Worm (Caenorhabditis elegans): Measurements from ENCODE around the gene ugt-55.

ugt-55 gene

DNA sequence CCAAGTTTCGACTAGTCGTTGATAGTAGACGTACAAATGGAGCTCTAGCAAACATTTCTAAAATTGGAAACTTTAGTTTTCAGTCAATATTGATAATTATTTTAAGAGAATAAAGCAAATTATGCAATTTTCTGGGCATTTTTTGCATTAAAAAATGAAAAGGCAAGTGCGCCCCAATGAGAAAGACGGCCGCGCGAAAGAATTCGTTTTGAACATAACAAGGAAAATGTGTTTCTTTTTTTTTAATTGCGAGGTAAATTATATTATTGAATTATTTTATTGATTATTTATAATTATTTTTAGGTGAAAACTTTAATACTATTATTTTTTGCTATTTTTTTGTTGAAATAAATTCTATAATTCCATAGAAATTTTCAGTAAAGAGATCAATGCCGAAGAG, 15.0 kb downstream of the ugt-55 start, which contains the start of the genes tsfm-1 and capg-2:
Gene tsfm-1 (minus strand): TSS at position 57 of the 400 bp plus-strand sequence.
Gene capg-2 (plus strand): TSS at position 379 of the 400 bp plus-strand sequence.
- TF ChIP-seq dpl-1 (GFP tag; optimal IDR thresholded peaks at IDR 0.05) (peak; percentile 64 to 86 (median 70)), mab-9 (GFP tag; IDR thresholded peaks at IDR 0.05) (no peak), pax-3 (tag; optimal IDR thresholded peaks at IDR 0.05) (no peak), hlh-4 (tag; optimal IDR thresholded peaks at IDR 0.05) (no peak), sox-4 (tag; optimal IDR thresholded peaks at IDR 0.05) (no peak), zag-1 (tag; optimal IDR thresholded peaks at IDR 0.05) (no peak), ztf-4 (tag; optimal IDR thresholded peaks at IDR 0.05) (no peak), unc-30 (tag; optimal IDR thresholded peaks at IDR 0.05) (no peak), fos-1 (tag; optimal IDR thresholded peaks at IDR 0.05) (no peak), aha-1 (tag; optimal IDR thresholded peaks at IDR 0.05) (no peak), lin-15B (tag; optimal IDR thresholded peaks at IDR 0.05) (peak; percentile 7), elt-2 (tag; optimal IDR thresholded peaks at IDR 0.05) (no peak), mep-1 (tag; optimal IDR thresholded peaks at IDR 0.05) (peak; percentile 7), ceh-82 (tag; optimal IDR thresholded peaks at IDR 0.05) (peak in 1 of 3 experiments; percentile 1), hlh-17 (GFP tag; optimal IDR thresholded peaks at IDR 0.05; ENCODE audit: borderline replicate concordance) (no peak), efl-1 (optimal IDR thresholded peaks at IDR 0.05) (peak; percentile 27 to 69), efl-1 (GFP tag; optimal IDR thresholded peaks at IDR 0.05 in 1 of 2) (peak; percentile 81 to 96), C04F5.9 (tag; optimal IDR thresholded peaks at IDR 0.05) (no peak), zip-4 (GFP tag; optimal IDR thresholded peaks at IDR 0.05) (no peak), lin-35 (GFP tag; optimal IDR thresholded peaks at IDR 0.05) (peak; percentile 58 to 84), skn-1 (tag; optimal IDR thresholded peaks at IDR 0.05) (no peak), egl-27 (tag; optimal IDR thresholded peaks at IDR 0.05) (no peak), unc-62 (GFP tag; optimal IDR thresholded peaks at IDR 0.05) (no peak), nhr-19 (GFP tag; conservative IDR thresholded peaks at IDR 0.05) (no peak), Y116A8C.19 (tag; optimal IDR thresholded peaks at IDR 0.05; ENCODE audit: borderline replicate concordance) (no peak), blmp-1 (tag; optimal IDR thresholded peaks at IDR 0.05) (no peak), nhr-85 (tag) (peak; percentile 28), C34B4.2 (tag; optimal IDR thresholded peaks at IDR 0.05) (no peak), nhr-76 (tag; optimal IDR thresholded peaks at IDR 0.05) (no peak), grh-1 (GFP tag; IDR thresholded peaks at IDR 0.05) (no peak)

- TF ChIP-seq efl-1 (optimal IDR thresholded peaks at IDR 0.05) (no peak), efl-1 (GFP tag; optimal IDR thresholded peaks at IDR 0.05 in 1 of 2) (peak in 1 of 2 experiments; percentile 57), pqm-1 (tag; optimal IDR thresholded peaks at IDR 0.05) (no peak)
These were observed 19.2 kb downstream of the ugt-55 start for ce11 chrV:12275714-12276113.

ce11 chrV:12276946-12277345, 20.4 kb downstream of the ugt-55 start, which contains the start of gene bnc-1:
Gene bnc-1, minus strand, starts transcription at chrV:12277046.
- TF ChIP-seq rnt-1 (tag; optimal IDR thresholded peaks at IDR 0.05) = no peak
- no peak for TF ChIP-seq ceh-63 (GFP tag; optimal IDR thresholded peaks at IDR 0.05)
- no peak for TF ChIP-seq xbp-1 (tag; optimal IDR thresholded peaks at IDR 0.05)
- TF ChIP-seq snu-23 (GFP tag; optimal IDR thresholded peaks at IDR 0.05) = no peak
- TF ChIP-seq unc-98 (GFP tag; IDR thresholded peaks at IDR 0.05) = no peak
- no peak for TF ChIP-seq nhr-77 (tag; optimal IDR thresholded peaks at IDR 0.05)
- TF ChIP-seq nhr-90 (tag; optimal IDR thresholded peaks at IDR 0.05; ENCODE audit: poor library complexity) = no peak
- TF ChIP-seq lir-3 (tag; optimal IDR thresholded peaks at IDR 0.05; ENCODE audit: poor library complexity) = no peak
- TF ChIP-seq efl-1 (optimal IDR thresholded peaks at IDR 0.05) = no peak
- TF ChIP-seq efl-1 (GFP tag; optimal IDR thresholded peaks at IDR 0.05 in 1 of 2) = no peak
- TF ChIP-seq efl-3 (GFP tag; optimal IDR thresholded peaks at IDR 0.05) = no peak
- TF ChIP-seq pqm-1 (tag; optimal IDR thresholded peaks at IDR 0.05) = no peak
- TF ChIP-seq aha-1 (tag; optimal IDR thresholded peaks at IDR 0.05) = no peak
- TF ChIP-seq sox-4 (tag; optimal IDR thresholded peaks at IDR 0.05) = no peak
- TF ChIP-seq nhr-47 (tag; optimal IDR thresholded peaks at IDR 0.05) = no peak
- no peak for TF ChIP-seq elt-3 (tag; optimal IDR thresholded peaks at IDR 0.05)
